Worm (Caenorhabditis elegans) whole organism, midembryonic: ENCODE data around the gene srbc-83.

ENCODE experiments used
- T22C8.4 ChIP-seq: fragments of 200-800 bp; sonication (Bioruptor generic); IDR thresholded peaks from 2 replicates; pipeline ENCODE4 v1.3.6; 2022; ENCODE audit warnings: missing genetic modification characterization, missing compliant biosample characterization
- cog-1 ChIP-seq: sonication (generic microtip); optimal IDR thresholded peaks from 2 replicates; lab custom pipeline; 2016; ENCODE audit warnings: missing genetic modification characterization, missing compliant biosample characterization
- flt-1 ChIP-seq: fragments of 200-800 bp; sonication (Bioruptor generic); IDR thresholded peaks from 2 replicates; pipeline ENCODE4 v1.3.6; 2022; ENCODE audit warnings: missing genetic modification characterization, missing compliant biosample characterization
- klf-2 ChIP-seq: fragments of 200-800 bp; sonication (Bioruptor generic); conservative IDR thresholded peaks from 2 replicates; pipeline ENCODE4 v1.3.6; 2022; ENCODE audit warnings: missing genetic modification reagents, missing genetic modification characterization, missing compliant biosample characterization
- med-1 ChIP-seq: sonication (generic microtip); optimal IDR thresholded peaks from 2 replicates; lab custom pipeline; 2017; ENCODE audit warnings: missing genetic modification characterization, mild to moderate bottlenecking, missing compliant biosample characterization, antibody characterized with exemption, missing genetic modification reagents; ENCODE audit not compliant: insufficient read depth
- ref-1 ChIP-seq: fragments of 200-800 bp; sonication (Bioruptor generic); conservative IDR thresholded peaks from 2 replicates; pipeline ENCODE4 v1.3.6; 2022; ENCODE audit warnings: missing genetic modification reagents, missing genetic modification characterization, missing compliant biosample characterization
- tab-1 ChIP-seq: fragments of 200-800 bp; sonication (Bioruptor generic); IDR thresholded peaks from 2 replicates; pipeline ENCODE4 v1.3.6; 2022; ENCODE audit warnings: missing genetic modification characterization, missing compliant biosample characterization
- ztf-23 ChIP-seq: fragments of 200-800 bp; sonication (Bioruptor generic); IDR thresholded peaks from 2 replicates; pipeline ENCODE4 v1.3.6; 2022; ENCODE audit warnings: missing genetic modification reagents, missing genetic modification characterization, missing compliant biosample characterization
- ztf-29 ChIP-seq: fragments of 200-800 bp; sonication (Bioruptor generic); IDR thresholded peaks from 2 replicates; pipeline ENCODE4 v1.3.6; 2022; ENCODE audit warnings: missing genetic modification reagents, missing genetic modification characterization, missing compliant biosample characterization

srbc-83 gene

ce11 chrV:16307253-16307652 is 10.1 kb downstream of the srbc-83 start, which contains the start of gene srxa-7:
Gene srxa-7, plus strand, starts transcription at chrV:16307553.
- no peak for TF ChIP-seq med-1 (GFP tag; lab: Kevin White, UChicago)
- TF ChIP-seq flt-1 (GFP tag; lab: Robert Waterston, UW): no peak
- TF ChIP-seq tab-1: no peak
- no peak for TF ChIP-seq klf-2 (GFP tag; lab: Robert Waterston, UW)
- no peak for TF ChIP-seq ref-1 (GFP tag; lab: Robert Waterston, UW)
- TF ChIP-seq ztf-29: no peak
- TF ChIP-seq ztf-23 (GFP tag; lab: Robert Waterston, UW): no peak
- no peak for TF ChIP-seq cog-1 (tag; lab: Kevin White, UChicago)
- no peak for TF ChIP-seq T22C8.4 (GFP tag; lab: Robert Waterston, UW)

- TF ChIP-seq cog-1 (tag; lab: Kevin White, UChicago): no peak
- no peak for TF ChIP-seq tab-1
- TF ChIP-seq ref-1 (GFP tag; lab: Robert Waterston, UW): no peak
- TF ChIP-seq ztf-29: no peak
- no peak for TF ChIP-seq T22C8.4 (GFP tag; lab: Robert Waterston, UW)
- no peak for TF ChIP-seq flt-1 (GFP tag; lab: Robert Waterston, UW)
- no peak for TF ChIP-seq ztf-23 (GFP tag; lab: Robert Waterston, UW)
- no peak for TF ChIP-seq med-1 (GFP tag; lab: Kevin White, UChicago)
- no peak for TF ChIP-seq klf-2 (GFP tag; lab: Robert Waterston, UW)
These were observed 11.2 kb downstream of the srbc-83 start for ce11 chrV:16308343-16308742.

ce11 chrV:16309523-16309922 is 12.4 kb downstream of the srbc-83 start, which contains the start of gene oac-7:
Gene oac-7, plus strand, starts transcription at chrV:16309805.
- TF ChIP-seq flt-1 (GFP tag; lab: Robert Waterston, UW) (no peak), T22C8.4 (GFP tag; lab: Robert Waterston, UW) (no peak), med-1 (GFP tag; lab: Kevin White, UChicago) (no peak), klf-2 (GFP tag; lab: Robert Waterston, UW) (no peak), ztf-23 (GFP tag; lab: Robert Waterston, UW) (no peak)

- no peak for TF ChIP-seq cog-1 (tag; lab: Kevin White, UChicago)
- TF ChIP-seq tab-1: no peak
- TF ChIP-seq ref-1 (GFP tag; lab: Robert Waterston, UW): no peak
- no peak for TF ChIP-seq flt-1 (GFP tag; lab: Robert Waterston, UW)
- no peak for TF ChIP-seq klf-2 (GFP tag; lab: Robert Waterston, UW)
- TF ChIP-seq med-1 (GFP tag; lab: Kevin White, UChicago): no peak
- TF ChIP-seq ztf-23 (GFP tag; lab: Robert Waterston, UW): no peak
- no peak for TF ChIP-seq ztf-29
- no peak for TF ChIP-seq T22C8.4 (GFP tag; lab: Robert Waterston, UW)
These were observed 17.8 kb downstream of the srbc-83 start, which contains the start of gene str-214 for ce11 chrV:16315004-16315403. Gene str-214, plus strand, starts transcription at chrV:16315304.

- TF ChIP-seq flt-1 (GFP tag; lab: Robert Waterston, UW) (no peak), tab-1 (no peak), klf-2 (GFP tag; lab: Robert Waterston, UW) (no peak), ref-1 (GFP tag; lab: Robert Waterston, UW) (no peak), ztf-23 (GFP tag; lab: Robert Waterston, UW) (no peak), T22C8.4 (GFP tag; lab: Robert Waterston, UW) (no peak), med-1 (GFP tag; lab: Kevin White, UChicago) (no peak), cog-1 (tag; lab: Kevin White, UChicago) (no peak), ztf-29 (no peak)
These were observed 20.1 kb downstream of the srbc-83 start, which contains the start of gene srh-180 for ce11 chrV:16317244-16317643. Gene srh-180, plus strand, starts transcription at chrV:16317544.

- TF ChIP-seq klf-2 (GFP tag; lab: Robert Waterston, UW): no peak
- TF ChIP-seq flt-1 (GFP tag; lab: Robert Waterston, UW): no peak
- no peak for TF ChIP-seq ztf-23 (GFP tag; lab: Robert Waterston, UW)
- TF ChIP-seq ztf-29: no peak
- no peak for TF ChIP-seq tab-1
These were observed 25.0 kb downstream of the srbc-83 start for ce11 chrV:16322155-16322554.

ce11 chrV:16328849-16329248 is 31.7 kb downstream of the srbc-83 start, which contains the start of gene F57G8.7:
Gene F57G8.7, plus strand, starts transcription at chrV:16329149.
- TF ChIP-seq ref-1 (GFP tag; lab: Robert Waterston, UW) (no peak), klf-2 (GFP tag; lab: Robert Waterston, UW) (no peak), ztf-23 (GFP tag; lab: Robert Waterston, UW) (no peak), cog-1 (tag; lab: Kevin White, UChicago) (no peak), med-1 (GFP tag; lab: Kevin White, UChicago) (no peak), tab-1 (no peak), T22C8.4 (GFP tag; lab: Robert Waterston, UW) (no peak), ztf-29 (no peak), flt-1 (GFP tag; lab: Robert Waterston, UW) (no peak)

- TF ChIP-seq T22C8.4 (GFP tag; lab: Robert Waterston, UW) (no peak), ref-1 (GFP tag; lab: Robert Waterston, UW) (no peak), klf-2 (GFP tag; lab: Robert Waterston, UW) (no peak), ztf-23 (GFP tag; lab: Robert Waterston, UW) (no peak), tab-1 (no peak), ztf-29 (no peak)
These were observed 36.2 kb downstream of the srbc-83 start, which contains the start of gene srh-167 for ce11 chrV:16333412-16333811. Gene srh-167, plus strand, starts transcription at chrV:16333712.

ce11 chrV:16336326-16336725 is 39.2 kb downstream of the srbc-83 start, which contains the start of gene srw-87:
Gene srw-87, plus strand, starts transcription at chrV:16336626.
- TF ChIP-seq ztf-23 (GFP tag; lab: Robert Waterston, UW) (no peak), cog-1 (tag; lab: Kevin White, UChicago) (no peak)
